Fruit fly (Drosophila melanogaster) whole organism: ENCODE data around the gene CG9393.

Source experiments
- CG8478 ChIP-seq: fragments of >200 bp; optimal IDR thresholded peaks from 2 replicates; lab custom pipeline; 2018; ENCODE audit warnings: inconsistent platforms
- Dll ChIP-seq: fragments of >200 bp; optimal IDR thresholded peaks from 2 replicates; lab custom pipeline; 2017
- EcR ChIP-seq, 2 experiments: fragments of >200 bp; optimal IDR thresholded peaks; 2 replicates each; lab custom pipeline; 2017; ENCODE audit warnings: missing biosample characterization in 2 of 2, missing genetic modification characterization in 2 of 2, missing genetic modification reagents in 2 of 2
- pan ChIP-seq: fragments of >200 bp; optimal IDR thresholded peaks from 2 replicates; lab custom pipeline; 2017
- psq ChIP-seq: fragments of >200 bp; optimal IDR thresholded peaks from 2 replicates; lab custom pipeline; 2017
- usp ChIP-seq: fragments of >200 bp; optimal IDR thresholded peaks from 2 replicates; lab custom pipeline; 2017; ENCODE audit warnings: missing biosample characterization, missing genetic modification characterization, mixed read lengths

dm6 chr3R:9529387-9529897 lies 34.0 kb downstream of the CG9393 start:
- TF ChIP-seq CG8478: no peak
- TF ChIP-seq usp (GFP tag; lab: Kevin White, UChicago): no peak
- no peak for TF ChIP-seq pan (lab: Kevin White, UChicago)
- TF ChIP-seq Dll: no peak
- no peak for TF ChIP-seq psq (lab: Kevin White, UChicago)
- no peak for TF ChIP-seq EcR (GFP tag; optimal IDR thresholded peaks at IDR 0.05; lab: Kevin White, UChicago)
